Fruit fly (Drosophila melanogaster) whole organism, wandering third instar larva: ENCODE data around the gene CG32639.

Experiments
- Abd-B ChIP-seq: fragments of >200 bp; optimal IDR thresholded peaks from 2 replicates; lab custom pipeline; 2017; ENCODE audit warnings: missing biosample characterization, missing genetic modification characterization
- CG9705 ChIP-seq: fragments of 200-800 bp; sonication (Bioruptor generic); optimal IDR thresholded peaks from 2 replicates; lab custom pipeline; 2018; ENCODE audit warnings: missing biosample characterization, mild to moderate bottlenecking, missing genetic modification characterization
- CrebA ChIP-seq: fragments of 200-800 bp; sonication (Bioruptor generic); optimal IDR thresholded peaks from 2 replicates; lab custom pipeline; 2016; ENCODE audit warnings: missing biosample characterization, mild to moderate bottlenecking, missing genetic modification characterization, borderline replicate concordance
- Dfd ChIP-seq: fragments of >200 bp; optimal IDR thresholded peaks from 2 replicates; lab custom pipeline; 2017; ENCODE audit warnings: missing biosample characterization, missing genetic modification characterization
- Hr78 ChIP-seq: fragments of >200 bp; optimal IDR thresholded peaks from 2 replicates; lab custom pipeline; 2017; ENCODE audit warnings: missing biosample characterization, missing genetic modification characterization
- Hr83 ChIP-seq: fragments of 200-300 bp; sonication (Bioruptor generic); optimal IDR thresholded peaks from 2 replicates; lab custom pipeline; 2016; ENCODE audit warnings: missing biosample characterization, mild to moderate bottlenecking, missing genetic modification characterization, moderate library complexity; ENCODE audit not compliant: poor library complexity, severe bottlenecking
- Jra ChIP-seq: sonication (Bioruptor generic); optimal IDR thresholded peaks from 2 replicates; lab custom pipeline; 2016; ENCODE audit warnings: missing biosample characterization, missing genetic modification characterization
- N ChIP-seq: fragments of >200 bp; optimal IDR thresholded peaks from 2 replicates; lab custom pipeline; 2018; ENCODE audit warnings: missing biosample characterization, missing external identifiers, missing genetic modification characterization
- brk ChIP-seq: fragments of 200-800 bp; sonication (Bioruptor generic); optimal IDR thresholded peaks from 2 replicates; lab custom pipeline; 2016; ENCODE audit warnings: missing biosample characterization, mild to moderate bottlenecking, missing genetic modification characterization
- dmrt93B ChIP-seq: fragments of 200-800 bp; sonication (Bioruptor generic); optimal IDR thresholded peaks from 2 replicates; lab custom pipeline; 2018; ENCODE audit warnings: missing biosample characterization, mild to moderate bottlenecking, missing genetic modification characterization
- dsf ChIP-seq: sonication (Bioruptor generic); optimal IDR thresholded peaks from 2 replicates; lab custom pipeline; 2016; ENCODE audit warnings: missing biosample characterization, missing genetic modification characterization, borderline replicate concordance
- ey ChIP-seq: fragments of 200-800 bp; sonication (Bioruptor generic); optimal IDR thresholded peaks from 2 replicates; lab custom pipeline; 2016; ENCODE audit warnings: missing biosample characterization, missing genetic modification characterization
- foxo ChIP-seq, 2 experiments: fragments of 200-800 bp; sonication (Bioruptor generic); optimal IDR thresholded peaks; 2 replicates in 1 of 2; 3 replicates in 1 of 2; lab custom pipeline; 2016 to 2017; ENCODE audit warnings: missing biosample characterization in 2 of 2, missing genetic modification characterization in 2 of 2
- fru ChIP-seq: fragments of 200-800 bp; sonication (Bioruptor generic); optimal IDR thresholded peaks from 3 replicates; lab custom pipeline; 2016; ENCODE audit warnings: missing biosample characterization, mild to moderate bottlenecking, missing genetic modification characterization
- lola ChIP-seq: fragments of >200 bp; optimal IDR thresholded peaks from 2 replicates; lab custom pipeline; 2017; ENCODE audit warnings: missing biosample characterization, missing genetic modification characterization
- psq ChIP-seq: fragments of 200-800 bp; sonication (Bioruptor generic); optimal IDR thresholded peaks from 3 replicates; lab custom pipeline; 2017; ENCODE audit warnings: missing biosample characterization, mild to moderate bottlenecking, missing genetic modification characterization, moderate library complexity
- tai ChIP-seq: sonication (Bioruptor generic); optimal IDR thresholded peaks from 2 replicates; lab custom pipeline; 2016; ENCODE audit warnings: missing biosample characterization, missing genetic modification characterization
- usp ChIP-seq: fragments of >200 bp; optimal IDR thresholded peaks from 2 replicates; lab custom pipeline; 2017; ENCODE audit warnings: missing biosample characterization, missing genetic modification characterization
- woc ChIP-seq: sonication (Bioruptor generic); optimal IDR thresholded peaks from 2 replicates; lab custom pipeline; 2016; ENCODE audit warnings: missing biosample characterization, mild to moderate bottlenecking, missing genetic modification characterization

The CG32639 gene

dm6 chrX:13191783-13192182 is 44.6 kb downstream of the CG32639 start, which contains the start of gene CG12723:
Gene CG12723 (minus strand): TSS chrX:13191883.
- TF ChIP-seq woc (GFP tag; lab: Kevin White, UChicago) (no peak), Dfd (GFP tag; lab: Kevin White, UChicago) (no peak), Jra (GFP tag; lab: Kevin White, UChicago) (no peak), lola (GFP tag; lab: Kevin White, UChicago) (no peak), tai (GFP tag; lab: Kevin White, UChicago) (no peak), Hr83 (GFP tag; lab: Kevin White, UChicago) (no peak), brk (GFP tag; lab: Kevin White, UChicago) (no peak), CrebA (GFP tag; lab: Kevin White, UChicago) (no peak), psq (GFP tag; lab: Kevin White, UChicago) (no peak), N (no peak), dmrt93B (no peak), dsf (GFP tag; lab: Kevin White, UChicago) (no peak), foxo (GFP tag; optimal IDR thresholded peaks at IDR 0.05; lab: Kevin White, UChicago) (no peak), fru (GFP tag; lab: Kevin White, UChicago) (no peak), ey (GFP tag; lab: Kevin White, UChicago) (no peak), usp (GFP tag; lab: Kevin White, UChicago) (no peak)

DNA sequence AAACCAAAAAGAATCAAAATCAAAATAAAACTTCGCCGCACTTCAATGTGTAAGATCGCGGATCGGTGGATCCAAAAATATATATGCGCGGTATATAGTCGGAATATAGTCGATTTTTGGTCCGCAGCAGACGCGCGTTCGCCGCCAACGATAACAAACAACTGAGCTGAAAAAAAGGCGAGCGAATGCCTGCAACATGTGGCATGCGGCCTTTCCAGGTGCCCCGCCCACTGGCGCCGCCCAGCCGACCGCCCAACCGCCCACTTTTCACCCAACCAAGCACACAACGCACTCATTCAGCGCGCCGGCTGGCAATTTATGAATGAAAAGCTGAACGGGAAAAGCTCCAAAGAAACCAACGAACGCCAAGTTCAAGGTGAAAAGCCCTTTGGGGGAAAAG is 47.3 kb downstream of the CG32639 start, which contains the start of gene Lgr4:
Lgr4 (minus strand) TSS at position 133 of the 400 bp plus-strand sequence.
- TF ChIP-seq dmrt93B (no peak), Abd-B (no peak), CG9705 (no peak), dsf (GFP tag; lab: Kevin White, UChicago) (no peak), CrebA (GFP tag; lab: Kevin White, UChicago) (no peak), Hr78 (GFP tag; lab: Kevin White, UChicago) (no peak)
